Worm (Caenorhabditis elegans): ENCODE results near the gene W10G6.6.

- no peak for TF ChIP-seq unc-62 (GFP tag; optimal IDR thresholded peaks at IDR 0.05)
- TF ChIP-seq nhr-90 (tag; optimal IDR thresholded peaks at IDR 0.05), result no peak
- TF ChIP-seq repo-1 (tag; optimal IDR thresholded peaks at IDR 0.05), result no peak
- TF ChIP-seq him-1 (tag; optimal IDR thresholded peaks at IDR 0.05), result peak; percentile 34
- TF ChIP-seq F33H1.4 (GFP tag; IDR thresholded peaks at IDR 0.05), result no peak
- TF ChIP-seq Y67H2A.10 (GFP tag; conservative IDR thresholded peaks at IDR 0.05), result no peak
- no peak for TF ChIP-seq lin-35 (GFP tag; optimal IDR thresholded peaks at IDR 0.05)
- no peak for TF ChIP-seq Y56A3A.18 (GFP tag; IDR thresholded peaks at IDR 0.05)
- TF ChIP-seq pha-4 (tag; optimal IDR thresholded peaks at IDR 0.05), result no peak
Observed at ce11 chrX:16208667-16209066, 41.9 kb downstream of the W10G6.6 start.
